Fruit fly (Drosophila melanogaster): ENCODE measurements around the gene CG14339.
A peak's percentile ranks its signal among the peaks of the same experiment; 100 is the strongest.

CG14339 gene

DNA sequence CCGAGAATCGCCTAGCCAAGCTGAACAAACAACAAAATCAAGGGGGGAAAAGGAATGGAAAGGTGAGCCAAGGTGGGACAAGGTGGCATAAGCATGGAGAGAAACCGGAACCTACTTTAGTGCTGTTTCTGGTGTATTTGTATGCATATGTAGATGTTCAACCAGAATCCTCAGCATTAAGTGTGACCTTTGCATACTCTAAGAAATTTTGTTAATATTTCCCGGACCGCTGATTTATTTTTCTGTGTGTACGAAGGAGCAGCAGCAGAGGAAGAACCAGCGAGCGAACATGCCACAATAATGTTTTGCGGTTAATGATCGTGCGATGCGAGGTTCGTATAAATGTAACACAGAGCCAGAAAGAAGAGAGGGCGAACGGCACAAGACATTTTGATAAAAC is 43.3 kb upstream of the CG14339 start:
- TF ChIP-seq salr (GFP tag; optimal IDR thresholded peaks at IDR 0.05) (peak; percentile 54 to 70), Gug (GFP tag; IDR thresholded peaks at IDR 0.05) (peak; percentile 75), Eip93F (GFP tag; optimal IDR thresholded peaks at IDR 0.05) (peak; percentile 37), CG11762 (GFP tag; optimal IDR thresholded peaks at IDR 0.05; ENCODE audit: insufficient read depth) (peak; percentile 19), CG4318 (GFP tag; optimal IDR thresholded peaks at IDR 0.05) (peak; percentile 25), CG8319 (GFP tag; optimal IDR thresholded peaks at IDR 0.05) (peak; percentile 56), Hr39 (GFP tag; optimal IDR thresholded peaks at IDR 0.05) (peak; percentile 87), CG11294 (GFP tag; IDR thresholded peaks at IDR 0.05) (no peak), CG3032 (tag; optimal IDR thresholded peaks at IDR 0.05) (peak; percentile 83), fd59A (GFP tag; optimal IDR thresholded peaks at IDR 0.05) (peak; percentile 87), Eip78C (GFP tag) (peak; percentile 95), Blimp-1 (GFP tag; optimal IDR thresholded peaks at IDR 0.05) (peak; percentile 63), svp (GFP tag) (peak; percentile 95), ss (GFP tag; optimal IDR thresholded peaks at IDR 0.05) (peak; percentile 71 to 77), fkh (GFP tag; optimal IDR thresholded peaks at IDR 0.05) (no peak), CG34406 (GFP tag; optimal IDR thresholded peaks at IDR 0.05) (peak; percentile 59), dsx (GFP tag; optimal IDR thresholded peaks at IDR 0.05; ENCODE audit: poor library complexity, severe bottlenecking) (peak; percentile 74), Hr38 (GFP tag; optimal IDR thresholded peaks at IDR 0.05) (no peak), CG6163 (GFP tag; IDR thresholded peaks at IDR 0.05) (peak; percentile 89), vri (GFP tag; optimal IDR thresholded peaks at IDR 0.05) (peak; percentile 75), Eip75B (GFP tag; optimal IDR thresholded peaks at IDR 0.05) (peak; percentile 72), CG6792 (GFP tag; optimal IDR thresholded peaks at IDR 0.05) (peak; percentile 71), pdm3 (GFP tag; optimal IDR thresholded peaks at IDR 0.05) (peak; percentile 80), dac (GFP tag; optimal IDR thresholded peaks at IDR 0.05) (peak; percentile 36), CG3919 (GFP tag; optimal IDR thresholded peaks at IDR 0.05) (peak; percentile 81), CG8119 (GFP tag; IDR thresholded peaks at IDR 0.05) (peak; percentile 78), CG32006 (GFP tag; optimal IDR thresholded peaks at IDR 0.05) (peak; percentile 67), CG8632 (GFP tag; optimal IDR thresholded peaks at IDR 0.05) (peak; percentile 42), CG9139 (GFP tag; optimal IDR thresholded peaks at IDR 0.05) (peak; percentile 67), cyc (GFP tag; optimal IDR thresholded peaks at IDR 0.05) (peak; percentile 87), achi (GFP tag; optimal IDR thresholded peaks at IDR 0.05) (peak; percentile 72), Sox15 (GFP tag; optimal IDR thresholded peaks at IDR 0.05) (peak; percentile 62), CG15336 (GFP tag; IDR thresholded peaks at IDR 0.05) (peak; percentile 45), CG16779 (tag; optimal IDR thresholded peaks at IDR 0.05) (peak; percentile 26), CG7368 (GFP tag; optimal IDR thresholded peaks at IDR 0.05) (peak; percentile 75), Smox (GFP tag; optimal IDR thresholded peaks at IDR 0.05) (peak; percentile 83), CG6854 (GFP tag; optimal IDR thresholded peaks at IDR 0.05) (peak; percentile 73), CG6276 (GFP tag; optimal IDR thresholded peaks at IDR 0.05) (no peak), fd85E (GFP tag; optimal IDR thresholded peaks at IDR 0.05) (no peak), CG1621 (tag; optimal IDR thresholded peaks at IDR 0.05) (peak; percentile 85), Ets96B (tag; optimal IDR thresholded peaks at IDR 0.05) (peak; percentile 79), Hr4 (GFP tag; optimal IDR thresholded peaks at IDR 0.05) (peak; percentile 34), esn (GFP tag; optimal IDR thresholded peaks at IDR 0.05) (peak; percentile 86), Sox14 (GFP tag; optimal IDR thresholded peaks at IDR 0.05) (peak; percentile 85), acj6 (GFP tag; optimal IDR thresholded peaks at IDR 0.05) (peak; percentile 73), OdsH (GFP tag; optimal IDR thresholded peaks at IDR 0.05) (peak; percentile 82), CG10669 (GFP tag; optimal IDR thresholded peaks at IDR 0.05) (peak; percentile 76), spab (GFP tag; optimal IDR thresholded peaks at IDR 0.05) (peak; percentile 77), CG10631 (GFP tag; optimal IDR thresholded peaks at IDR 0.05) (peak; percentile 83), eg (GFP tag; IDR thresholded peaks at IDR 0.05) (peak; percentile 75), Sox102F (GFP tag; optimal IDR thresholded peaks at IDR 0.05) (peak; percentile 86), Met (GFP tag; optimal IDR thresholded peaks at IDR 0.05) (peak; percentile 87)

Data from whole organism, prepupa.